Worm (Caenorhabditis elegans): ENCODE data around the gene col-117.

Gene col-117

DNA sequence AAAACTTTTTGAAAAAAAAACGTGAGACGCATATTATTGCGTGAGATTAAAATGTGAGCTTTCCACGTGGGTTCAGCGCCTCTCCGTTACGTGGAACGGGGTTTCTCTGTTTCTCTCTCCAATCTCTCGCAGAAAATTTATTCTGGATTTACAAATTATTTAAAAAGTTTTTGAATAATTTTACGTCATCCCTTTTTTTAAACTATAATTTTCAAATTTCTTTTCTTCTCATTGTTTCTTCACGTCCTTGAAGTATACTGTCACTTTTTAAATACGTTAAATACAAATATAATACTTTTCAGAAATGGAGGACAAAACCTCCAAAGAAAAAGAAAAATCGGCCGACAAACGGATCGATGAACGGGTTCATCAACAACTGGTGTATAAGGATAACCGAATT lies 3.5 kb upstream of the col-117 start, which contains the start of gene T28C6.7:
Gene T28C6.7, plus strand, starts transcription at position 301 of the 400 bp plus-strand sequence.
- TF ChIP-seq unc-62 (GFP tag; optimal IDR thresholded peaks at IDR 0.05), result no peak

ce11 chrIV:8826606-8827000 lies 2.6 kb upstream of the col-117 start:
- TF ChIP-seq unc-62 (GFP tag; optimal IDR thresholded peaks at IDR 0.05), result no peak

ce11 chrIV:8825997-8826605 lies 2.1 kb upstream of the col-117 start:
- TF ChIP-seq unc-62 (GFP tag; optimal IDR thresholded peaks at IDR 0.05), result no peak

- no peak for TF ChIP-seq unc-62 (GFP tag; optimal IDR thresholded peaks at IDR 0.05)
These were observed 1.4 kb downstream of the col-117 start for ce11 chrIV:8822598-8822997.

DNA sequence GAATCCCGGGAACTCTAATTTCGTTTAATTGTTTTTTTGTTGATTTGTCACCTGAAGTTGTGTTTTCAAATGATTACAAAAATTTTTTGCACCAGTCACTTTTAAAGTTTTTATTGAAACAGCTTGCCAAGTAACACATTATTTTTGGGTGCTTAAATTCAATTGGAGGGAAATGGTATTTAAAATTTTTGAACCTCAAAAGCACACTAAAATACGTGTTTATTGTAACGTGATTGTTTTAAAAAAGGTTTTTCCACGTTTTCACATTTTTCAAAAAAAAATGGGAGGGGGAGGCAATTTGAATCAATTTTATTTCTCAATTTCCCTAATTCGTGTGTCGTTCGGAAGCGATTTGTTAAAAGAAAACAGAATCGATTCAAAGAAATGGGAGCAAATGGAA lies 2.8 kb downstream of the col-117 start, which contains the start of gene T28C6.5:
Gene T28C6.5, plus strand, starts transcription at position 301 of the 400 bp plus-strand sequence.
- no peak for TF ChIP-seq unc-62 (GFP tag; optimal IDR thresholded peaks at IDR 0.05)

DNA sequence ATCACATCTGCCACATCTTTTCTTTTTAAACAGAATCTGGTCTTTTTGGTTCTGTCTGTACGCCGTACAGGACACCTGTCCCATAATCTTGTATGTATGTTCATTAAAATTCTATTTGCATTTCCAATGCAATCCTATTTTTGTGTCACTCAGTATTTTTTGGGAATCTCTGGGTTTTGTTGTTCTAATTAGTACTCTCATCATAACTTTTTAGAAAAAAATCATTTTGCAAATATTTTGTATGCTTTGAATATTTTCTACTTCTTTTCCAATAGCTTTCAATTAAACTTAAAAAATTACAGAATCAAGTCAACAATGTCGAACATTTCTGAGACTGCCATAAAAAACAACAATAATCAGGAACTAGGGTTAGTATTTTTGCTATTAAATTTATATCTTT lies 4.0 kb downstream of the col-117 start, which contains the start of gene T28C6.3:
Gene T28C6.3, plus strand, starts transcription at position 301 of the 400 bp plus-strand sequence.
- no peak for TF ChIP-seq unc-62 (GFP tag; optimal IDR thresholded peaks at IDR 0.05)

DNA sequence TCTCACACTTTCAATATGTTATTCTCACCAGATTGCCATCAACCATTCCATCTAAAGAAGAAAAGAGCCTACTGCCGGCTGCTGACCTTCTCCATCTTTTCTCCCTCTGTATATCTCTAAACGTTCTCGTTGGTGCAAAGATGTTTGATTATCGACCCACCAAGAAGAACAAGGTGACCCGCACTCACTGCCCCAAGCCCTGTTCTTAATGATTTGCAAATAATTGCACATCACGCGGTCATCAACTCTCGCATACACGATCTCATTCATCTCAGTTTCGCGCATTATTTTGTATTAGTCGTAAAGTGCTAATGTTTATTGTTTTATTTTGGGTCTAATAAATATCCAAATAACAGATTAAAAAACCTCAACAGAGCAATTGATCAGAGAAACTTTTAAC lies 4.5 kb downstream of the col-117 start:
- TF ChIP-seq unc-62 (GFP tag; optimal IDR thresholded peaks at IDR 0.05), result no peak

- no peak for TF ChIP-seq unc-62 (GFP tag; optimal IDR thresholded peaks at IDR 0.05)
These were observed 6.4 kb downstream of the col-117 start, which contains the start of gene T28C6.10 for ce11 chrIV:8817639-8818038. Gene T28C6.10 (plus strand): TSS chrIV:8817939.

- no peak for TF ChIP-seq unc-62 (GFP tag; optimal IDR thresholded peaks at IDR 0.05)
These were observed 7.4 kb downstream of the col-117 start for ce11 chrIV:8816617-8817016.

DNA sequence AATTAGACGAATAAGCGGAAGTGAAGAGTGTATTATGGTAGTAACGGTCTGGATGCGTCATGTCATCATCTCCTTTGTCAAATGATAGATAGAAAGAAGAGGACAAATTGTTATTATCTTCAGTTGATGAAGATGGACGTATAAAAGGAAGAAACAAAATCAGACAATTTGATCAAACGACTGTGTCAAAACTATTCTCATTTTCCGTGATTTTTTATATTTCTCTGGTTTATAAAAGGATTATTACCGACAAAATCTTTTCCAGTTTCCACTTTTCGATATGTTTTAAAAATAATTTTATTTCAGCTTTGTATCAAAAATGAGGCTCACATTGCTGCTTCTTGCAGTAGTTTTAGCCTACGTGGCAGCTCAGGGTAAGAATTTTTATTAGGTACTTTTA lies 8.0 kb downstream of the col-117 start, which contains the start of gene grsp-2:
Gene grsp-2, plus strand, starts transcription at position 301 of the 400 bp plus-strand sequence.
- TF ChIP-seq unc-62 (GFP tag; optimal IDR thresholded peaks at IDR 0.05), result no peak

DNA sequence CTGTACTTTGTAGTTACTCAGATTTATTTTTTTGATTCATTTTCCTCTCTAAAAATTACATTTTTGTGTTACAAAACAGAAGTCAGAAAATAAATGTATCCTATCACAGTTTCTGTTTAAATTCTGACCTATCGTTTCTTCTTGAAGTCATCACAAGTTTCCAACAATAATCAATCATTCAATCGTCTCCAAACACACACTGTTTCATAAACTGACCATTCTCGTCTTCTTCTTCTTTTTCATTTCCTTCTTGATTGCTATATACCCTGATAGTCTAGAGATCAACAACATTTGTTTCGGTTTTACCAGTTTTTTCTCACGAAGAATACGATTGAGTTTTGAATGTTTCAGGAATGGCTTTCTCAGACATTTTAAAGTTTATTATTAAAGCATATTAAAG lies 8.8 kb downstream of the col-117 start:
- TF ChIP-seq unc-62 (GFP tag; optimal IDR thresholded peaks at IDR 0.05), result no peak

DNA sequence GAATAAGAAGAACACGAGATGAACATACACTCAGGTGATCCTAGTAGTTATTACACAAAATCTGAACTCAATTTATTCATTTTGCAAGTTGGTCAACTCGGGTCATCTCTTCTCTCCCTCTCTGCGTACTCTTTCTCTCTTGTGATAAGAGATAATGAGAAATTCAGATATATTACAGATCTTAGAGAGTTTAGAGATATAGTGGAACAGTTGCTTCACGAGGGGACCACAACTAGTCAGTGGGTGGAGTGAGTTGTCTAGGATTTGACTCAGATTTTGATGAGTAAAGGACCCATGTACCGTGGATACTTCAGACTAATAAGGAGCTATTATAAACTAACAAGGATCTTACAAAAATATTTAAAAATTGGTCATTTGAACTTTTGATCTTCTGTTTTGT lies 10.4 kb downstream of the col-117 start, which contains the start of gene exc-5:
Gene exc-5, minus strand, starts transcription at position 57 of the 400 bp plus-strand sequence.
- no peak for TF ChIP-seq unc-62 (GFP tag; optimal IDR thresholded peaks at IDR 0.05)

DNA sequence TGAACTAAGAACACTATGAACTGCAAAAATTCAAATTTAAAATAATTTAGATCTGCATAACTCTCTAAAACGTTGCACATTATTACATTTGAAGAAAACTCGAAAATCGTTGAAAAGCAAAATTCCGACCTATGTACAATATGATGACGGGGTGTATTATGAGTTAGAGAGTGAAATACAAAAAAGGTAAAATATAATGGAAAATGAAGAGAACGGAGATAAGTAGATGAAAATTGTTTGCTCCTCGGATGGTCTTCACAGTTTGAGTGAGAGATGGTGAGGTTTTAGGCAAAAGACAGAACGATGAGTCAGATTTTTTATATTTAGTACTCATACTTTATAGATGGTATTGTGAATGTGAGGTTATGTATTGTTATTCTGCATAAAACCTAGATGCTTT lies 16.7 kb downstream of the col-117 start:
- no peak for TF ChIP-seq unc-62 (GFP tag; optimal IDR thresholded peaks at IDR 0.05)

- no peak for TF ChIP-seq unc-62 (GFP tag; optimal IDR thresholded peaks at IDR 0.05)
These were observed 25.7 kb downstream of the col-117 start, which contains the start of gene clec-182 for ce11 chrIV:8798255-8798654. Gene clec-182 (minus strand): TSS chrIV:8798355.

DNA sequence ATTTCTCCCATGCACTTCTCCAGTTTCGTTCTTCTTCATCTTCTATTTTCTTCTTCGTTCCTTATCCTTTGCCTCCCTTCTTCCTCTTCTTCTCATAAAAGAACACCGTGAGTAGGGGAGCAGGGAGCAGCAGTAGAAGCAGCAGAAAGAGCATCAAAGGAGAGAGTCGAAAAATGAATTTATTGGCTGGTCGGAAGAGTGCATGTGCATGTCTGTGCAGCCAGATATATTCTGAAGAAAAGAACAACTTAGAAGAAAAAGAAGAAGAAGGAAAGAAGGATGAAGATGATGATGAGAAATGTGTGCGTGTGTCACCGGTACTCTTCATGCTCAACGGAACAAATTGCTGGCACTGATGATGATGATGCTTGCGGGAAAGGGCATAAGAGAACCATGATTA lies 27.7 kb downstream of the col-117 start:
- TF ChIP-seq unc-62 (GFP tag; optimal IDR thresholded peaks at IDR 0.05), result no peak

ce11 chrIV:8794895-8795665 lies 28.9 kb downstream of the col-117 start:
- no peak for TF ChIP-seq unc-62 (GFP tag; optimal IDR thresholded peaks at IDR 0.05)

ce11 chrIV:8793223-8793622 lies 30.8 kb downstream of the col-117 start:
- no peak for TF ChIP-seq unc-62 (GFP tag; optimal IDR thresholded peaks at IDR 0.05)
